Worm (Caenorhabditis elegans): Measurements from ENCODE around the gene F15E6.3.

- TF ChIP-seq T22C8.4 (GFP tag; IDR thresholded peaks at IDR 0.05) = no peak
- no peak for TF ChIP-seq ztf-29 (GFP tag; IDR thresholded peaks at IDR 0.05)
Observed at ce11 chrIV:4265224-4265623, 29.5 kb upstream of the F15E6.3 start, which contains the start of gene F36A4.5.
